Fruit fly (Drosophila melanogaster) Kc167 (cell line): Measurements from ENCODE around the gene CG43092.

Experiments
- Sin3A ChIP-seq: fragments of >200 bp; optimal IDR thresholded peaks from 2 replicates; lab custom pipeline; 2018; ENCODE audit warnings: missing external identifiers
- h ChIP-seq: fragments of >200 bp; optimal IDR thresholded peaks from 3 replicates; lab custom pipeline; 2018; ENCODE audit warnings: missing external identifiers
- insv ChIP-seq: fragments of >200 bp; optimal IDR thresholded peaks from 3 replicates; lab custom pipeline; 2018; ENCODE audit warnings: missing external identifiers
- psq ChIP-seq: fragments of >200 bp; optimal IDR thresholded peaks from 2 replicates; lab custom pipeline; 2017; ENCODE audit warnings: missing external identifiers

dm6 chr3R:22753600-22753894 is 15.9 kb downstream of the CG43092 start:
- TF ChIP-seq h (lab: Kevin White, UChicago) (no peak), insv (lab: Kevin White, UChicago) (no peak), psq (lab: Kevin White, UChicago) (no peak), Sin3A (lab: Kevin White, UChicago) (no peak)
